Worm (Caenorhabditis elegans) whole organism, young adult: ENCODE data around the gene C42C1.8.

Experiments used
- C06A6.2 ChIP-seq: fragments of 200-800 bp; sonication (Bioruptor generic); conservative IDR thresholded peaks from 2 replicates; pipeline ENCODE4 v1.3.6; 2022; ENCODE audit warnings: missing genetic modification characterization, missing compliant biosample characterization
- F10E7.11 ChIP-seq: sonication (generic microtip); optimal IDR thresholded peaks from 2 replicates; lab custom pipeline; 2017; ENCODE audit warnings: mild to moderate bottlenecking, missing genetic modification characterization, moderate library complexity, missing compliant biosample characterization
- F22D6.2 ChIP-seq: sonication (generic microtip); optimal IDR thresholded peaks from 2 replicates; lab custom pipeline; 2016; ENCODE audit warnings: mild to moderate bottlenecking, missing genetic modification characterization, missing compliant biosample characterization
- F33H1.4 ChIP-seq: fragments of 200-800 bp; sonication (Bioruptor generic); IDR thresholded peaks from 2 replicates; pipeline ENCODE4 v1.3.6; 2022; ENCODE audit warnings: missing genetic modification reagents, missing genetic modification characterization, missing compliant biosample characterization
- F39B2.1 ChIP-seq: fragments of 200-800 bp; sonication (Bioruptor generic); IDR thresholded peaks from 2 replicates; pipeline ENCODE4 v1.3.6; 2022; ENCODE audit warnings: missing genetic modification reagents, missing genetic modification characterization, missing compliant biosample characterization
- F52B5.7 ChIP-seq: sonication (generic microtip); optimal IDR thresholded peaks from 2 replicates; lab custom pipeline; 2016; ENCODE audit warnings: mild to moderate bottlenecking, missing genetic modification characterization, missing compliant biosample characterization
- F57A8.1 ChIP-seq: fragments of 200-800 bp; sonication (Bioruptor generic); optimal IDR thresholded peaks from 2 replicates; lab custom pipeline; 2018; ENCODE audit warnings: mild to moderate bottlenecking, missing genetic modification characterization, moderate library complexity, missing compliant biosample characterization
- K11D2.4 ChIP-seq: fragments of 200-800 bp; sonication (Bioruptor generic); IDR thresholded peaks from 2 replicates; pipeline ENCODE4 v1.3.6; 2022; ENCODE audit warnings: missing genetic modification reagents, missing genetic modification characterization, missing compliant biosample characterization
- Y56A3A.18 ChIP-seq: fragments of 200-800 bp; sonication (Bioruptor generic); IDR thresholded peaks from 2 replicates; pipeline ENCODE4 v1.3.6; 2022; ENCODE audit warnings: missing genetic modification reagents, missing genetic modification characterization, missing compliant biosample characterization
- Y95B8A.8 ChIP-seq: fragments of 200-800 bp; sonication (Bioruptor generic); IDR thresholded peaks from 2 replicates; pipeline ENCODE4 v1.3.6; 2022; ENCODE audit warnings: missing genetic modification reagents, missing genetic modification characterization, missing compliant biosample characterization
- akir-1 ChIP-seq: fragments of 200-800 bp; sonication (Bioruptor generic); optimal IDR thresholded peaks from 2 replicates; lab custom pipeline; 2018; ENCODE audit warnings: mild to moderate bottlenecking, missing genetic modification characterization, moderate library complexity, missing compliant biosample characterization
- aptf-2 ChIP-seq: fragments of 200-800 bp; sonication (Bioruptor generic); conservative IDR thresholded peaks from 2 replicates; pipeline ENCODE4 v1.3.6; 2022; ENCODE audit warnings: missing genetic modification reagents, missing genetic modification characterization, missing compliant biosample characterization
- cebp-1 ChIP-seq, 2 experiments: fragments of 200-800 bp in 1 of 2; sonication (Bioruptor generic) in 1 of 2; sonication (generic microtip) in 1 of 2; IDR thresholded peaks in 1 of 2; optimal IDR thresholded peaks in 1 of 2; 2 replicates each; pipeline versions ENCODE4 v1.3.6 to Lab custom; 2017 to 2022; ENCODE audit warnings: missing compliant biosample characterization in 2 of 2, missing genetic modification characterization in 2 of 2, mild to moderate bottlenecking in 1 of 2, missing genetic modification reagents in 1 of 2, moderate library complexity in 1 of 2
- ceh-27 ChIP-seq: fragments of 200-800 bp; sonication (Bioruptor generic); optimal IDR thresholded peaks from 2 replicates; lab custom pipeline; 2018; ENCODE audit warnings: mild to moderate bottlenecking, missing genetic modification characterization, moderate library complexity, missing compliant biosample characterization
- ceh-40 ChIP-seq: fragments of 200-800 bp; sonication (Bioruptor generic); IDR thresholded peaks from 2 replicates; pipeline ENCODE4 v1.3.6; 2022; ENCODE audit warnings: missing genetic modification characterization, missing compliant biosample characterization
- egl-44 ChIP-seq: fragments of 200-800 bp; sonication (Bioruptor generic); IDR thresholded peaks from 2 replicates; pipeline ENCODE4 v1.3.6; 2022; ENCODE audit warnings: missing genetic modification reagents, missing genetic modification characterization, missing compliant biosample characterization
- let-607 ChIP-seq, 2 experiments: fragments of 200-800 bp in 1 of 2; sonication (Bioruptor generic) in 1 of 2; sonication (generic microtip) in 1 of 2; optimal IDR thresholded peaks; 2 replicates each; lab custom pipeline; 2016 to 2018; ENCODE audit warnings: mild to moderate bottlenecking in 2 of 2, missing compliant biosample characterization in 2 of 2, missing genetic modification characterization in 2 of 2, moderate library complexity in 2 of 2, missing genotype in 1 of 2
- lin-54 ChIP-seq: fragments of 200-800 bp; sonication (Bioruptor generic); optimal IDR thresholded peaks from 2 replicates; lab custom pipeline; 2018; ENCODE audit warnings: mild to moderate bottlenecking, missing genetic modification characterization, missing compliant biosample characterization
- madf-8 ChIP-seq: fragments of 200-800 bp; sonication (Bioruptor generic); conservative IDR thresholded peaks from 2 replicates; pipeline ENCODE4 v1.3.6; 2022; ENCODE audit warnings: missing genetic modification reagents, missing genetic modification characterization, missing compliant biosample characterization
- mcd-1 ChIP-seq: fragments of 200-800 bp; sonication (Bioruptor generic); IDR thresholded peaks from 2 replicates; pipeline ENCODE4 v1.3.6; 2022; ENCODE audit warnings: missing genetic modification reagents, missing genetic modification characterization, missing compliant biosample characterization
- nhr-80 ChIP-seq: sonication (generic microtip); optimal IDR thresholded peaks from 2 replicates; lab custom pipeline; 2016; ENCODE audit warnings: missing genetic modification characterization, missing compliant biosample characterization
- rcor-1 ChIP-seq: fragments of 200-800 bp; sonication (Bioruptor generic); IDR thresholded peaks from 2 replicates; pipeline ENCODE4 v1.3.6; 2022; ENCODE audit warnings: missing genetic modification reagents, missing genetic modification characterization, missing compliant biosample characterization
- repo-1 ChIP-seq: sonication (generic microtip); optimal IDR thresholded peaks from 2 replicates; lab custom pipeline; 2017; ENCODE audit warnings: mild to moderate bottlenecking, missing genetic modification characterization, missing compliant biosample characterization
- snpc-3.4 ChIP-seq: sonication (generic microtip); optimal IDR thresholded peaks from 2 replicates; lab custom pipeline; 2017; ENCODE audit warnings: missing genetic modification characterization, mild to moderate bottlenecking, missing compliant biosample characterization, antibody characterized with exemption, moderate library complexity, missing genotype, missing genetic modification reagents
- snpc-4 ChIP-seq, 5 experiments: fragments of 150-350 bp in 1 of 5; sonication (generic microtip) in 4 of 5; optimal IDR thresholded peaks; 2 replicates each; lab custom pipeline; 2014 to 2018; ENCODE audit warnings: missing genetic modification characterization in 5 of 5, missing biosample characterization in 3 of 5, antibody characterized with exemption in 2 of 5, mild to moderate bottlenecking in 2 of 5, missing compliant biosample characterization in 2 of 5, missing genotype in 2 of 5, moderate library complexity in 2 of 5, missing genetic modification reagents in 1 of 5
- tbp1 ChIP-seq: fragments of 200-800 bp; sonication (Bioruptor generic); optimal IDR thresholded peaks from 2 replicates; lab custom pipeline; 2018; ENCODE audit warnings: mild to moderate bottlenecking, missing genetic modification characterization, missing compliant biosample characterization
- tlf-1 ChIP-seq: fragments of 200-800 bp; sonication (Bioruptor generic); optimal IDR thresholded peaks from 2 replicates; lab custom pipeline; 2018; ENCODE audit warnings: mild to moderate bottlenecking, missing genetic modification characterization, missing compliant biosample characterization
- ztf-25 ChIP-seq: fragments of 200-800 bp; sonication (Bioruptor generic); IDR thresholded peaks from 2 replicates; pipeline ENCODE4 v1.3.6; 2022; ENCODE audit warnings: missing genetic modification reagents, missing genetic modification characterization, missing compliant biosample characterization
- ztf-6 ChIP-seq: fragments of 200-800 bp; sonication (Bioruptor generic); IDR thresholded peaks from 2 replicates; pipeline ENCODE4 v1.3.6; 2022; ENCODE audit warnings: missing genetic modification reagents, missing genetic modification characterization, missing compliant biosample characterization

The C42C1.8 gene

DNA sequence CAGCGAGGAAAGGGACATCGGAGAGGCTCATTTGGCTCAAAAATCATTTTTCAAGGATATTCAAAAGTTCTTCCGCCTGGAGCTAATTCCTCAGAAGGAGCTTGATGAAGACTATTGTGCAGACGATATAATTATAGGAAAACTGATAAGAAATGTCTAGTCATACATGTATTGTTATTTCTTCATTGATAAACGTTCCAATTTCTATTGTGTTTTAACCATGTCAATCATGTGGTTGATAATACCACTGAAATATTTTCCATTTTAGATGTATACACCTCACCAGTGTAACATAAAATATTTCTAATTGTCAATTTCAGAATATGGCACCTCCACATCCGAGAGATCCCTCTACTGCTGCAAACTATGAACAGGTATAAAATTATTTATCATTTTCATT, 11.5 kb upstream of the C42C1.8 start, which contains the start of gene ltah-1.1:
Gene ltah-1.1 (plus strand): TSS at position 283 of the 400 bp plus-strand sequence.
- TF ChIP-seq Y56A3A.18 (GFP tag; lab: Robert Waterston, UW) (no peak), let-607 (tag; optimal IDR thresholded peaks at IDR 0.05; lab: Kevin White, UChicago) (peak; percentile 2 to 23), snpc-4 (GFP tag; optimal IDR thresholded peaks at IDR 0.05; lab: Kevin White, UChicago) (no peak), snpc-4 (tag; optimal IDR thresholded peaks at IDR 0.05; lab: Kevin White, UChicago) (no peak), nhr-80 (tag; lab: Kevin White, UChicago) (peak; percentile 55)

ce11 chrIV:12282157-12282789, 8.6 kb upstream of the C42C1.8 start, which contains the start of the genes C42C1.12 and C42C1.19:
TSS of gene C42C1.12 (minus strand) at chrIV:12282207.
TSS of gene C42C1.19 (plus strand) at chrIV:12282739.
- TF ChIP-seq madf-8 (GFP tag; lab: Robert Waterston, UW) (no peak), F33H1.4 (GFP tag; lab: Robert Waterston, UW) (0 out of 2 replicates have a peak, but pooled peaks have one; percentile 24)

DNA sequence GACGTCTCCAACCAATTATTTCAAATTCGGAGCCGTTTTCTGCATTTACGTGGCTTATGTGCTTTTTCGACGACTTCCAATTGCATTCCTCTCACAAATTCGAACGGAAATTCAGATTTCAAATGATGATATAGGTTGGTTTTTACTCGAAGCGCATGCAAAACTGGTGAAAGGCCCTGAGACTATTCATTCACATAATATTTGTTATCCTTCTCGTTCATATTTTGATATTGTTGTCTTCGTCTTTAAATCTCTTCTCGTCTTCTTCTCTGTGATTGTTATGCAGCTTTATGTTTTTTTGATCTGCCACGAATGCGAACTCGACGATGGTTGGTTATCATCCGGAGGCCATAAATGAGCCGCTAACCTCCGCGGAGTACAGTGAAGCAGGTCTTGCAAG, 8.0 kb upstream of the C42C1.8 start, which contains the start of gene hpo-12:
Gene hpo-12 (plus strand): TSS at position 301 of the 400 bp plus-strand sequence.
- TF ChIP-seq F10E7.11 (tag; lab: Kevin White, UChicago) (no peak), aptf-2 (GFP tag; lab: Robert Waterston, UW) (no peak), tbp1 (GFP tag; lab: Kevin White, UChicago) (no peak), C06A6.2 (GFP tag; lab: Robert Waterston, UW) (no peak), F39B2.1 (GFP tag; lab: Robert Waterston, UW) (no peak), Y95B8A.8 (GFP tag; lab: Robert Waterston, UW) (no peak), F22D6.2 (tag; lab: Kevin White, UChicago) (no peak), ceh-27 (GFP tag; lab: Kevin White, UChicago) (no peak), mcd-1 (GFP tag; lab: Robert Waterston, UW) (no peak), ceh-40 (GFP tag; lab: Robert Waterston, UW) (no peak), lin-54 (GFP tag; lab: Kevin White, UChicago) (no peak), repo-1 (tag; lab: Kevin White, UChicago) (no peak), rcor-1 (GFP tag; lab: Robert Waterston, UW) (no peak), akir-1 (GFP tag; lab: Kevin White, UChicago) (no peak), K11D2.4 (GFP tag; lab: Robert Waterston, UW) (no peak), tlf-1 (GFP tag; lab: Kevin White, UChicago) (no peak)

DNA sequence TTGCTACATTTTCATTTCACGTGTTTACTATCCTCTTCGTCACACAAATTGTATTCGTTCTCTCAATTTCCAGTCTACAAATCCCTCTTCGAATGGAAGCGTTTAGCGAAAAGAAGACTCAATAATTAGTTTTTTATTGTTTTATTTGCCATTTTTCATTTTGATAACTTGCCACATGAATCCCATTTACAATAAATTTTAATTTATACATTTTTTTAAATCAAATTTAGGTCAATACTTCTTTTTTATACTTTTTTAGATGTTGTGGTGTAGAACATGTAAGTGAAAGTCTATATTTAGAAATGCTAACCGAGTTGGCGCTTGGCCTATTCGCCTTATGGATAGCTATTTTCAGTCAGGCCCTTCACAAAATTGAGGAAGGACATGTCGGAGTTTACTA, 3.2 kb upstream of the C42C1.8 start, which contains the start of gene erl-1:
Gene erl-1 (plus strand): TSS at position 301 of the 400 bp plus-strand sequence.
- no peak for TF ChIP-seq F52B5.7 (tag; lab: Kevin White, UChicago)
- no peak for TF ChIP-seq cebp-1 (GFP tag; IDR thresholded peaks at IDR 0.05; lab: Robert Waterston, UW)
- TF ChIP-seq cebp-1 (tag; optimal IDR thresholded peaks at IDR 0.05; lab: Kevin White, UChicago) = no peak
- no peak for TF ChIP-seq snpc-3.4 (tag; lab: Kevin White, UChicago)
- no peak for TF ChIP-seq egl-44 (GFP tag; lab: Robert Waterston, UW)
- no peak for TF ChIP-seq F57A8.1 (GFP tag; lab: Kevin White, UChicago)
- TF ChIP-seq ztf-6 (GFP tag; lab: Robert Waterston, UW) = no peak

DNA sequence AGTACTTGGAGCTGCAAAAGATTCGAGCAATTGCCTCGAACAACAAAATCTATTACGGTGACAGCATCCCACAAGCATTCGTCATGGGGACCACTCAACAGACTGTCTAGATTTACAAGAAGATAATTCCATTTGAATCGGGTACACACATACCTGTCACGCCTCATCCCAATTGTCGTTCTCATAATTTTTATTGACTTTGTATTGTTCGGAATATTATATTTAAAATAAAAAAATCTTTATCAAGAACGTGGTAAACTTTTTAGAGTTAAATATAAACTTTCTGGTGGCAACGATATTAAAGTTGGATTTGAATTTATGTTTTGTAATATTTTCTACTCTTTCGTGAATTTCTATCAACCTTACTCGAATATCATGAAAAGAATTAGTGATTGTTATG, 1.7 kb upstream of the C42C1.8 start, which contains the start of gene C42C1.9:
Gene C42C1.9 (plus strand): TSS at position 301 of the 400 bp plus-strand sequence.
- TF ChIP-seq ceh-40 (GFP tag; lab: Robert Waterston, UW) (no peak), akir-1 (GFP tag; lab: Kevin White, UChicago) (no peak), ztf-25 (GFP tag; lab: Robert Waterston, UW) (no peak)
